Fruit fly (Drosophila melanogaster): Measurements from ENCODE around the gene CG1677.

Gene CG1677

dm6 chrX:7336962-7337844 is 68.4 kb downstream of the CG1677 start, which contains the start of gene CBP (continued):
- TF ChIP-seq CG17385 (GFP tag; optimal IDR thresholded peaks at IDR 0.05), result peak; percentile 97
- peak; percentile 98 for TF ChIP-seq zfh1 (GFP tag; IDR thresholded peaks at IDR 0.05)
- peak; percentile 85 for TF ChIP-seq CG18011 (GFP tag; optimal IDR thresholded peaks at IDR 0.05)
- peak; percentile 72 for TF ChIP-seq al (GFP tag; IDR thresholded peaks at IDR 0.05)
- TF ChIP-seq CG42726 (GFP tag; IDR thresholded peaks at IDR 0.05; ENCODE audit: partially characterized antibody), result no peak
- TF ChIP-seq Pdp1 (GFP tag; optimal IDR thresholded peaks at IDR 0.05), result peak; percentile 97 to 98
- TF ChIP-seq CoRest (tag; optimal IDR thresholded peaks at IDR 0.05), result peak; percentile 98
- peak; percentile 88 for TF ChIP-seq CG10274 (GFP tag; optimal IDR thresholded peaks at IDR 0.05)
- TF ChIP-seq pum (GFP tag; optimal IDR thresholded peaks at IDR 0.05), result peak; percentile 98
- TF ChIP-seq CG1602 (GFP tag; optimal IDR thresholded peaks at IDR 0.05), result peak; percentile 98
- peak; percentile 96 for TF ChIP-seq sim (GFP tag; IDR thresholded peaks at IDR 0.05)
- peak; percentile 99 for TF ChIP-seq gsb-n (tag; optimal IDR thresholded peaks at IDR 0.05)
- TF ChIP-seq Chrac-16 (GFP tag; optimal IDR thresholded peaks at IDR 0.05), result peak; percentile 97
- peak; percentile 90 for TF ChIP-seq Nf-YB (GFP tag; optimal IDR thresholded peaks at IDR 0.05)
- peak; percentile 97 for TF ChIP-seq Camta (GFP tag; optimal IDR thresholded peaks at IDR 0.05)
- peak; percentile 72 for TF ChIP-seq grn (GFP tag; optimal IDR thresholded peaks at IDR 0.05)
- TF ChIP-seq CG8388 (GFP tag; optimal IDR thresholded peaks at IDR 0.05), result peak; percentile 98
- peak; percentile 85 for TF ChIP-seq B-H2 (GFP tag; optimal IDR thresholded peaks at IDR 0.05)
- peak; percentile 92 for TF ChIP-seq Vsx1 (GFP tag; optimal IDR thresholded peaks at IDR 0.05)
- peak; percentile 62 for TF ChIP-seq CG3995 (GFP tag; optimal IDR thresholded peaks at IDR 0.05)
- peak; percentile 96 for TF ChIP-seq mam (GFP tag; optimal IDR thresholded peaks at IDR 0.05)
- TF ChIP-seq Xrp1 (GFP tag; IDR thresholded peaks at IDR 0.05), result peak; percentile 98
- TF ChIP-seq jumu (GFP tag; optimal IDR thresholded peaks at IDR 0.05), result peak; percentile 97
- peak; percentile 97 for TF ChIP-seq NC2β (GFP tag; optimal IDR thresholded peaks at IDR 0.05)
- peak; percentile 94 for TF ChIP-seq Bteb2 (GFP tag; optimal IDR thresholded peaks at IDR 0.05)
- peak; percentile 96 for TF ChIP-seq CG12942 (GFP tag; optimal IDR thresholded peaks at IDR 0.05)
- no peak for TF ChIP-seq prd (optimal IDR thresholded peaks at IDR 0.05)
- TF ChIP-seq prd (GFP tag; IDR thresholded peaks at IDR 0.05), result peak; percentile 97
- TF ChIP-seq fd96Cb (tag; optimal IDR thresholded peaks at IDR 0.05), result peak; percentile 99
- TF ChIP-seq Sox102F (GFP tag; optimal IDR thresholded peaks at IDR 0.05), result peak; percentile 98
- TF ChIP-seq Myb (GFP tag; optimal IDR thresholded peaks at IDR 0.05), result peak; percentile 89
- TF ChIP-seq Atf6 (GFP tag; IDR thresholded peaks at IDR 0.05), result peak; percentile 95
- peak in 2 of 3 experiments; percentile 10 to 98 for TF ChIP-seq lola (GFP tag; optimal IDR thresholded peaks at IDR 0.05)
- peak; percentile 97 for TF ChIP-seq CG8290 (GFP tag; optimal IDR thresholded peaks at IDR 0.05)
- TF ChIP-seq CG8290 (tag; optimal IDR thresholded peaks at IDR 0.05), result peak; percentile 94 to 98
- no peak for TF ChIP-seq Hr39 (optimal IDR thresholded peaks at IDR 0.05)
- TF ChIP-seq CG10462 (GFP tag; optimal IDR thresholded peaks at IDR 0.05), result peak; percentile 97
- TF ChIP-seq NC2α (GFP tag; optimal IDR thresholded peaks at IDR 0.05), result peak; percentile 96
- TF ChIP-seq CG32532 (GFP tag; IDR thresholded peaks at IDR 0.05), result peak; percentile 94
- TF ChIP-seq Dfd (GFP tag; optimal IDR thresholded peaks at IDR 0.05), result no peak
- TF ChIP-seq corto (GFP tag; optimal IDR thresholded peaks at IDR 0.05), result peak; percentile 75
- TF ChIP-seq Usf (GFP tag; optimal IDR thresholded peaks at IDR 0.05), result peak; percentile 95
- peak; percentile 93 for TF ChIP-seq Gsc (GFP tag; IDR thresholded peaks at IDR 0.05)
- TF ChIP-seq slbo (GFP tag; IDR thresholded peaks at IDR 0.05), result peak; percentile 91
- peak; percentile 85 for TF ChIP-seq Dbx (GFP tag; IDR thresholded peaks at IDR 0.05)
- peak; percentile 88 for TF ChIP-seq sima (GFP tag; optimal IDR thresholded peaks at IDR 0.05)
- peak; percentile 92 for TF ChIP-seq trh (GFP tag; optimal IDR thresholded peaks at IDR 0.05)
- TF ChIP-seq Med (GFP tag), result peak; percentile 100
- peak; percentile 98 for TF ChIP-seq CG8089 (GFP tag; optimal IDR thresholded peaks at IDR 0.05)
- peak; percentile 97 for TF ChIP-seq CG12236 (GFP tag; optimal IDR thresholded peaks at IDR 0.05)

Data from whole organism, embryonic.